Fruit fly (Drosophila melanogaster) whole organism, embryonic: Measurements from ENCODE around the gene Hgsnat.

ENCODE experiments used
- Atf-2 ChIP-seq: fragments of 200-800 bp; sonication (Bioruptor generic); optimal IDR thresholded peaks from 2 replicates; lab custom pipeline; 2016; ENCODE audit warnings: missing biosample characterization, missing genetic modification characterization
- CG11504 ChIP-seq: fragments of 200-800 bp; sonication (Bioruptor generic); optimal IDR thresholded peaks from 3 replicates; lab custom pipeline; 2019; ENCODE audit warnings: missing biosample characterization, mild to moderate bottlenecking, missing genetic modification characterization, moderate library complexity
- CG15601 ChIP-seq: fragments of 200-800 bp; sonication (Bioruptor generic); optimal IDR thresholded peaks from 3 replicates; lab custom pipeline; 2019; ENCODE audit warnings: missing biosample characterization, mild to moderate bottlenecking, missing genetic modification characterization, moderate library complexity
- CG16863 ChIP-seq: fragments of 200-800 bp; sonication (Bioruptor generic); optimal IDR thresholded peaks from 3 replicates; lab custom pipeline; 2016; ENCODE audit warnings: missing biosample characterization, missing genetic modification characterization
- CG31224 ChIP-seq: fragments of 200-800 bp; sonication (Bioruptor generic); IDR thresholded peaks from 2 replicates; pipeline ENCODE4 v1.3.6; 2022; ENCODE audit warnings: missing biosample characterization, missing genetic modification characterization
- CG3281 ChIP-seq: fragments of 200-800 bp; sonication (Bioruptor generic); optimal IDR thresholded peaks from 3 replicates; lab custom pipeline; 2017; ENCODE audit warnings: missing biosample characterization, mild to moderate bottlenecking, missing genetic modification characterization
- CG4854 ChIP-seq: fragments of 200-800 bp; sonication (Bioruptor generic); optimal IDR thresholded peaks from 2 replicates; lab custom pipeline; 2016; ENCODE audit warnings: missing biosample characterization, missing genetic modification characterization, inconsistent platforms
- CG7271 ChIP-seq: fragments of 200-800 bp; sonication (Bioruptor generic); optimal IDR thresholded peaks from 2 replicates; lab custom pipeline; 2018; ENCODE audit warnings: missing biosample characterization, mild to moderate bottlenecking, missing genetic modification characterization, moderate library complexity
- CG7556 ChIP-seq: fragments of 200-800 bp; sonication (Bioruptor generic); optimal IDR thresholded peaks from 2 replicates; lab custom pipeline; 2017; ENCODE audit warnings: missing biosample characterization, mild to moderate bottlenecking, missing genetic modification characterization
- CG7839 ChIP-seq: fragments of 200-800 bp; sonication (Bioruptor generic); optimal IDR thresholded peaks from 3 replicates; lab custom pipeline; 2018; ENCODE audit warnings: missing biosample characterization, mild to moderate bottlenecking, missing genetic modification characterization, moderate library complexity
- CoRest ChIP-seq: fragments of 200-800 bp; sonication (Bioruptor generic); optimal IDR thresholded peaks from 3 replicates; lab custom pipeline; 2018; ENCODE audit warnings: missing biosample characterization, mild to moderate bottlenecking, missing genetic modification characterization, moderate library complexity
- Gsc ChIP-seq: fragments of 200-800 bp; sonication (Bioruptor generic); IDR thresholded peaks from 2 replicates; pipeline ENCODE4 v1.3.6; 2022; ENCODE audit warnings: missing biosample characterization, missing genetic modification characterization
- HLH54F ChIP-seq: fragments of 200-800 bp; sonication (Bioruptor generic); optimal IDR thresholded peaks from 3 replicates; lab custom pipeline; 2016; ENCODE audit warnings: missing biosample characterization, missing genetic modification characterization
- Mes4 ChIP-seq: fragments of 200-800 bp; sonication (Bioruptor generic); optimal IDR thresholded peaks from 2 replicates; lab custom pipeline; 2016; ENCODE audit warnings: missing biosample characterization, missing genetic modification characterization
- Six4 ChIP-seq: fragments of 200-800 bp; sonication (Bioruptor generic); optimal IDR thresholded peaks from 2 replicates; lab custom pipeline; 2016; ENCODE audit warnings: missing biosample characterization, missing genetic modification characterization
- TFAM ChIP-seq: fragments of 200-800 bp; sonication (Bioruptor generic); optimal IDR thresholded peaks from 2 replicates; lab custom pipeline; 2017; ENCODE audit warnings: missing biosample characterization, missing genetic modification characterization, inconsistent platforms
- ato ChIP-seq: fragments of 200-800 bp; sonication (Bioruptor generic); IDR thresholded peaks from 2 replicates; pipeline ENCODE4 v1.3.6; 2022; ENCODE audit warnings: missing biosample characterization, missing genetic modification characterization; ENCODE audit not compliant: partially characterized antibody
- chif ChIP-seq, 2 experiments: fragments of 200-800 bp; sonication (Bioruptor generic); optimal IDR thresholded peaks; 3 replicates each; lab custom pipeline; 2016; ENCODE audit warnings: missing biosample characterization in 2 of 2, missing genetic modification characterization in 2 of 2
- dm ChIP-seq: fragments of 200-800 bp; sonication (Bioruptor generic); optimal IDR thresholded peaks from 3 replicates; lab custom pipeline; 2016; ENCODE audit warnings: missing biosample characterization, missing genetic modification characterization
- dmrt11E ChIP-seq: fragments of 200-800 bp; sonication (Bioruptor generic); optimal IDR thresholded peaks from 3 replicates; lab custom pipeline; 2018; ENCODE audit warnings: missing biosample characterization, mild to moderate bottlenecking, missing genetic modification characterization, moderate library complexity
- ewg ChIP-seq: fragments of 200-800 bp; sonication (Bioruptor generic); optimal IDR thresholded peaks from 3 replicates; lab custom pipeline; 2017; ENCODE audit warnings: mild to moderate bottlenecking, missing biosample characterization, missing genetic modification reagents, missing genetic modification characterization
- kni ChIP-seq: fragments of 200-800 bp; sonication (Bioruptor generic); optimal IDR thresholded peaks from 3 replicates; lab custom pipeline; 2017; ENCODE audit warnings: mild to moderate bottlenecking, missing biosample characterization, missing genetic modification reagents, missing genetic modification characterization
- knrl ChIP-seq: fragments of 200-800 bp; sonication (Bioruptor generic); IDR thresholded peaks from 3 replicates; pipeline ENCODE4 v1.3.6; 2022; ENCODE audit warnings: missing biosample characterization, missing genetic modification characterization; ENCODE audit not compliant: partially characterized antibody
- maf-S ChIP-seq: fragments of 200-800 bp; sonication (Bioruptor generic); optimal IDR thresholded peaks from 2 replicates; lab custom pipeline; 2016; ENCODE audit warnings: missing biosample characterization, missing genetic modification characterization
- mirr ChIP-seq: fragments of 200-800 bp; sonication (Bioruptor generic); optimal IDR thresholded peaks from 3 replicates; lab custom pipeline; 2018; ENCODE audit warnings: missing biosample characterization, mild to moderate bottlenecking, missing genetic modification characterization
- nau ChIP-seq: fragments of 200-800 bp; sonication (Bioruptor generic); optimal IDR thresholded peaks from 3 replicates; lab custom pipeline; 2017; ENCODE audit warnings: missing biosample characterization, mild to moderate bottlenecking, missing genetic modification characterization, missing genetic modification reagents
- oc ChIP-seq: fragments of 200-800 bp; sonication (Bioruptor generic); optimal IDR thresholded peaks from 2 replicates; lab custom pipeline; 2018; ENCODE audit warnings: missing biosample characterization, mild to moderate bottlenecking, missing genetic modification characterization, moderate library complexity
- pb ChIP-seq: fragments of 200-800 bp; sonication (Bioruptor generic); optimal IDR thresholded peaks from 3 replicates; lab custom pipeline; 2016; ENCODE audit warnings: missing biosample characterization, missing genetic modification characterization
- pum ChIP-seq: fragments of 200-800 bp; sonication (Bioruptor generic); optimal IDR thresholded peaks from 2 replicates; lab custom pipeline; 2016; ENCODE audit warnings: missing biosample characterization, missing genetic modification characterization
- seq ChIP-seq: fragments of 200-800 bp; sonication (Bioruptor generic); IDR thresholded peaks from 2 replicates; pipeline ENCODE4 v1.3.6; 2022; ENCODE audit warnings: missing biosample characterization, missing genetic modification characterization
- sob ChIP-seq: fragments of 200-800 bp; sonication (Bioruptor generic); IDR thresholded peaks from 2 replicates; pipeline ENCODE4 v1.3.6; 2022; ENCODE audit warnings: missing biosample characterization, missing genetic modification characterization

The Hgsnat gene

DNA sequence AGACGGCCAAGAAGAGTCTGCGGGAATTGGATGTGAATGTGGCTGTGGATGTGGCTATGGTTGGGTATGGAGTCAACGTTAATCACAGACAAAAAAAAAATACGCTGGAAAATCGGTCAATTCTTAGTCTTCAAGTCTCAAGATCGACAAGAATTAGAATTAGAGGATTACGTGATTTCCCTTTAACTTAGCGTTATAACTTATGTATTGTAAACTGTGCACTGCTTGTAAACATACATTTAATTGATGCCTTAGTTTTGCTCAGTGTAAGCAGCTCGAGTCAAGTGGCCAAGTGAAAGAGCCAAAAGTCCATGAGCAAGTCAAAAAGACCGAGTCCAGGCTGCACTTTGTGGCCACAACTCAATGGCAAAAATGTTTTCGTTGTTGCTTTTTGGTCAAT, 51.4 kb downstream of the Hgsnat start (continued):
- TF ChIP-seq knrl (GFP tag; lab: Robert Waterston, UW) (no peak), maf-S (GFP tag; lab: Kevin White, UChicago) (no peak), CG3281 (no peak), CG4854 (GFP tag; lab: Kevin White, UChicago) (no peak), pb (no peak), Gsc (no peak), CG11504 (peak; percentile 40), dmrt11E (tag; lab: Kevin White, UChicago) (peak; percentile 48), Atf-2 (GFP tag; lab: Kevin White, UChicago) (no peak), kni (GFP tag; lab: Kevin White, UChicago) (no peak), CG15601 (tag; lab: Kevin White, UChicago) (no peak), CG31224 (no peak), mirr (GFP tag; lab: Kevin White, UChicago) (no peak), Six4 (GFP tag; lab: Kevin White, UChicago) (no peak), ato (no peak), TFAM (no peak), CG7271 (tag; lab: Kevin White, UChicago) (peak; percentile 18), dm (GFP tag; lab: Kevin White, UChicago) (no peak), pum (GFP tag; lab: Kevin White, UChicago) (no peak), nau (GFP tag; lab: Kevin White, UChicago) (no peak), Mes4 (GFP tag; lab: Kevin White, UChicago) (no peak), oc (tag; lab: Kevin White, UChicago) (no peak), seq (no peak), HLH54F (GFP tag; lab: Kevin White, UChicago) (no peak), CG7839 (tag; lab: Kevin White, UChicago) (peak; percentile 18), CG7556 (GFP tag; lab: Kevin White, UChicago) (no peak), sob (GFP tag; lab: Robert Waterston, UW) (no peak), ewg (GFP tag; lab: Kevin White, UChicago) (no peak), CoRest (tag; lab: Kevin White, UChicago) (no peak), CG16863 (GFP tag; lab: Kevin White, UChicago) (no peak), chif (GFP tag; optimal IDR thresholded peaks at IDR 0.05; lab: Kevin White, UChicago) (peak; percentile 13 to 33)
